Fruit fly (Drosophila melanogaster) whole organism, embryonic: ENCODE results near the gene Svil.

Experiments used
- Atf6 ChIP-seq: fragments of 200-800 bp; sonication (Bioruptor generic); IDR thresholded peaks from 2 replicates; pipeline ENCODE4 v1.3.6; 2022; ENCODE audit warnings: missing biosample characterization, missing genetic modification characterization
- CG10543 ChIP-seq: fragments of 200-800 bp; sonication (Bioruptor generic); optimal IDR thresholded peaks from 3 replicates; lab custom pipeline; 2017; ENCODE audit warnings: missing biosample characterization, mild to moderate bottlenecking, missing genetic modification characterization, moderate library complexity
- CG11085 ChIP-seq: fragments of 200-800 bp; sonication (Bioruptor generic); IDR thresholded peaks from 2 replicates; pipeline ENCODE4 v1.3.6; 2022; ENCODE audit warnings: missing biosample characterization, missing genetic modification characterization
- CG11398 ChIP-seq: fragments of 200-800 bp; sonication (Bioruptor generic); optimal IDR thresholded peaks from 2 replicates; lab custom pipeline; 2016; ENCODE audit warnings: missing biosample characterization, missing genetic modification characterization
- CG11504 ChIP-seq: fragments of 200-800 bp; sonication (Bioruptor generic); optimal IDR thresholded peaks from 3 replicates; lab custom pipeline; 2019; ENCODE audit warnings: missing biosample characterization, mild to moderate bottlenecking, missing genetic modification characterization, moderate library complexity
- CG11560 ChIP-seq: fragments of 200-800 bp; sonication (Bioruptor generic); IDR thresholded peaks from 3 replicates; pipeline ENCODE4 v1.3.6; 2022; ENCODE audit warnings: missing biosample characterization, missing genetic modification characterization
- CG12155 ChIP-seq: fragments of 200-800 bp; sonication (Bioruptor generic); optimal IDR thresholded peaks from 3 replicates; lab custom pipeline; 2016; ENCODE audit warnings: missing biosample characterization, missing genetic modification characterization
- CG13424 ChIP-seq: fragments of 200-800 bp; sonication (Bioruptor generic); optimal IDR thresholded peaks from 2 replicates; lab custom pipeline; 2019; ENCODE audit warnings: missing biosample characterization, mild to moderate bottlenecking, missing genetic modification characterization, moderate library complexity
- CG13894 ChIP-seq: fragments of 200-800 bp; sonication (Bioruptor generic); optimal IDR thresholded peaks from 3 replicates; lab custom pipeline; 2018; ENCODE audit warnings: missing biosample characterization, mild to moderate bottlenecking, missing genetic modification characterization, moderate library complexity
- CG16815 ChIP-seq: fragments of 200-800 bp; sonication (Bioruptor generic); optimal IDR thresholded peaks from 3 replicates; lab custom pipeline; 2017; ENCODE audit warnings: missing biosample characterization, mild to moderate bottlenecking, missing genetic modification characterization
- CG17385 ChIP-seq: fragments of 200-800 bp; sonication (Bioruptor generic); optimal IDR thresholded peaks from 3 replicates; lab custom pipeline; 2018; ENCODE audit warnings: missing biosample characterization, mild to moderate bottlenecking, missing genetic modification characterization
- CG2120 ChIP-seq: fragments of 200-800 bp; sonication (Bioruptor generic); optimal IDR thresholded peaks from 3 replicates; lab custom pipeline; 2016; ENCODE audit warnings: missing biosample characterization, missing genetic modification characterization
- CG2712 ChIP-seq: fragments of 200-800 bp; optimal IDR thresholded peaks from 3 replicates; lab custom pipeline; 2019; ENCODE audit warnings: missing biosample characterization, mild to moderate bottlenecking, missing genetic modification characterization, moderate library complexity
- CG3407 ChIP-seq: fragments of 200-800 bp; sonication (Bioruptor generic); optimal IDR thresholded peaks from 2 replicates; lab custom pipeline; 2018; ENCODE audit warnings: missing biosample characterization, mild to moderate bottlenecking, missing genetic modification characterization
- CG6765 ChIP-seq: fragments of 200-800 bp; sonication (Bioruptor generic); optimal IDR thresholded peaks from 3 replicates; lab custom pipeline; 2017; ENCODE audit warnings: missing biosample characterization, mild to moderate bottlenecking, missing genetic modification characterization
- CG8281 ChIP-seq: fragments of 200-800 bp; sonication (Bioruptor generic); optimal IDR thresholded peaks from 2 replicates; lab custom pipeline; 2018; ENCODE audit warnings: missing biosample characterization, mild to moderate bottlenecking, missing genetic modification characterization, moderate library complexity
- CG8924 ChIP-seq: fragments of 200-800 bp; optimal IDR thresholded peaks from 3 replicates; lab custom pipeline; 2019; ENCODE audit warnings: missing biosample characterization, mild to moderate bottlenecking, missing genetic modification characterization, moderate library complexity
- CHES-1-like ChIP-seq: fragments of 200-800 bp; sonication (Bioruptor generic); optimal IDR thresholded peaks from 2 replicates; lab custom pipeline; 2016; ENCODE audit warnings: missing biosample characterization, missing genetic modification characterization
- Dek ChIP-seq: fragments of 200-800 bp; sonication (Bioruptor generic); optimal IDR thresholded peaks from 3 replicates; lab custom pipeline; 2019; ENCODE audit warnings: missing biosample characterization, mild to moderate bottlenecking, missing genetic modification characterization, moderate library complexity
- Dp ChIP-seq: fragments of 200-800 bp; sonication (Bioruptor generic); optimal IDR thresholded peaks from 2 replicates; lab custom pipeline; 2018; ENCODE audit warnings: missing biosample characterization, mild to moderate bottlenecking, missing genetic modification characterization, moderate library complexity
- Ets97D ChIP-seq: fragments of 200-800 bp; sonication (Bioruptor generic); optimal IDR thresholded peaks from 3 replicates; lab custom pipeline; 2016; ENCODE audit warnings: missing biosample characterization, missing genetic modification characterization
- Hand ChIP-seq: fragments of 200-800 bp; sonication (Bioruptor generic); optimal IDR thresholded peaks from 2 replicates; lab custom pipeline; 2017; ENCODE audit warnings: mild to moderate bottlenecking, missing biosample characterization, missing genetic modification reagents, missing genetic modification characterization
- HmgD ChIP-seq: fragments of 200-800 bp; sonication (Bioruptor generic); optimal IDR thresholded peaks from 3 replicates; lab custom pipeline; 2016; ENCODE audit warnings: missing biosample characterization, missing genetic modification characterization
- Hmr ChIP-seq: fragments of 200-800 bp; sonication (Bioruptor generic); optimal IDR thresholded peaks from 3 replicates; lab custom pipeline; 2017; ENCODE audit warnings: mild to moderate bottlenecking, missing biosample characterization, missing genetic modification reagents, missing genetic modification characterization
- Hr78 ChIP-seq, 2 experiments: fragments of 200-800 bp in 1 of 2; fragments of >200 bp in 1 of 2; sonication (Bioruptor generic) in 1 of 2; optimal IDR thresholded peaks; 2 replicates each; lab custom pipeline; 2017 to 2019; ENCODE audit warnings: missing biosample characterization in 2 of 2, missing genetic modification characterization in 2 of 2, mild to moderate bottlenecking in 1 of 2, moderate library complexity in 1 of 2
- Lim3 ChIP-seq: fragments of 200-800 bp; sonication (Bioruptor generic); IDR thresholded peaks from 2 replicates; pipeline ENCODE4 v1.3.6; 2022; ENCODE audit warnings: missing biosample characterization, missing genetic modification characterization
- MTF-1 ChIP-seq: fragments of 200-800 bp; sonication (Bioruptor generic); optimal IDR thresholded peaks from 2 replicates; lab custom pipeline; 2018; ENCODE audit warnings: missing biosample characterization, mild to moderate bottlenecking, missing genetic modification characterization, borderline replicate concordance
- NK7.1 ChIP-seq: fragments of 200-800 bp; sonication (Bioruptor generic); optimal IDR thresholded peaks from 3 replicates; lab custom pipeline; 2016; ENCODE audit warnings: missing biosample characterization, missing genetic modification characterization
- Optix ChIP-seq: fragments of 200-800 bp; sonication (Bioruptor generic); IDR thresholded peaks from 3 replicates; pipeline ENCODE4 v1.3.6; 2022; ENCODE audit warnings: missing biosample characterization, missing genetic modification characterization
- Sox102F ChIP-seq: fragments of 200-800 bp; sonication (Bioruptor generic); optimal IDR thresholded peaks from 2 replicates; lab custom pipeline; 2018; ENCODE audit warnings: missing biosample characterization, mild to moderate bottlenecking, missing genetic modification characterization, moderate library complexity
- Ssrp ChIP-seq: fragments of 200-800 bp; sonication (Bioruptor generic); optimal IDR thresholded peaks from 2 replicates; lab custom pipeline; 2018; ENCODE audit warnings: missing biosample characterization, mild to moderate bottlenecking, missing genetic modification characterization, moderate library complexity
- Trl ChIP-seq, 3 experiments: fragments of >200 bp in 2 of 3; fragments of 200-800 bp in 1 of 3; sonication (Bioruptor generic) in 1 of 3; optimal IDR thresholded peaks; 2 replicates in 1 of 3; 3 replicates in 2 of 3; lab custom pipeline; 2016 to 2017; ENCODE audit warnings: missing biosample characterization in 1 of 3, missing genetic modification characterization in 1 of 3
- Xrp1 ChIP-seq: fragments of 200-800 bp; sonication (Bioruptor generic); IDR thresholded peaks from 2 replicates; pipeline ENCODE4 v1.3.6; 2022; ENCODE audit warnings: missing biosample characterization, missing genetic modification characterization
- bcd ChIP-seq: fragments of 200-800 bp; sonication (Bioruptor generic); optimal IDR thresholded peaks from 2 replicates; lab custom pipeline; 2017; ENCODE audit warnings: missing biosample characterization, mild to moderate bottlenecking, missing genetic modification characterization
- bowl ChIP-seq: fragments of 200-800 bp; sonication (Bioruptor generic); IDR thresholded peaks from 2 replicates; pipeline ENCODE4 v1.3.6; 2022; ENCODE audit warnings: missing biosample characterization, missing genetic modification characterization
- chm ChIP-seq: fragments of 200-800 bp; sonication (Bioruptor generic); IDR thresholded peaks from 2 replicates; pipeline ENCODE4 v1.3.6; 2022; ENCODE audit warnings: missing biosample characterization, missing genetic modification characterization
- dysf ChIP-seq: fragments of 200-800 bp; sonication (Bioruptor generic); IDR thresholded peaks from 3 replicates; pipeline ENCODE4 v1.3.6; 2022; ENCODE audit warnings: missing biosample characterization, missing genetic modification characterization
- gce ChIP-seq: fragments of 200-800 bp; sonication (Bioruptor generic); IDR thresholded peaks from 3 replicates; pipeline ENCODE4 v1.3.6; 2022; ENCODE audit warnings: missing biosample characterization, missing genetic modification characterization
- gt ChIP-seq: fragments of 200-800 bp; sonication (Bioruptor generic); IDR thresholded peaks from 2 replicates; pipeline ENCODE4 v1.3.6; 2022; ENCODE audit warnings: missing biosample characterization, missing genetic modification characterization
- ind ChIP-seq: fragments of 200-800 bp; sonication (Bioruptor generic); optimal IDR thresholded peaks from 3 replicates; lab custom pipeline; 2016; ENCODE audit warnings: missing biosample characterization, missing genetic modification characterization
- kay ChIP-seq: fragments of 200-800 bp; sonication (Bioruptor generic); optimal IDR thresholded peaks from 2 replicates; lab custom pipeline; 2016; ENCODE audit warnings: missing biosample characterization, missing genetic modification characterization
- org-1 ChIP-seq: fragments of 200-800 bp; sonication (Bioruptor generic); optimal IDR thresholded peaks from 2 replicates; lab custom pipeline; 2017; ENCODE audit warnings: missing biosample characterization, missing genetic modification characterization
- pan ChIP-seq, 4 experiments: fragments of >200 bp in 3 of 4; fragments of 200-800 bp in 1 of 4; sonication (Bioruptor generic) in 1 of 4; optimal IDR thresholded peaks in 3 of 4; IDR thresholded peaks in 1 of 4; 2 replicates each; pipeline versions ENCODE4 v1.3.6 to Lab custom; 2017 to 2022; ENCODE audit warnings: missing biosample characterization in 2 of 4, missing genetic modification characterization in 2 of 4, mixed read lengths in 1 of 4
- pfk ChIP-seq: fragments of 200-800 bp; sonication (Bioruptor generic); optimal IDR thresholded peaks from 2 replicates; lab custom pipeline; 2018; ENCODE audit warnings: missing biosample characterization, mild to moderate bottlenecking, missing genetic modification characterization, moderate library complexity
- pita ChIP-seq: fragments of 200-800 bp; sonication (Bioruptor generic); optimal IDR thresholded peaks from 2 replicates; lab custom pipeline; 2017; ENCODE audit warnings: missing biosample characterization, mild to moderate bottlenecking, missing genetic modification characterization
- row ChIP-seq: fragments of 200-800 bp; sonication (Bioruptor generic); IDR thresholded peaks from 3 replicates; pipeline ENCODE4 v1.3.6; 2022; ENCODE audit warnings: missing biosample characterization, missing genetic modification characterization
- salm ChIP-seq: fragments of 200-800 bp; sonication (Bioruptor generic); optimal IDR thresholded peaks from 2 replicates; lab custom pipeline; 2018; ENCODE audit warnings: missing biosample characterization, mild to moderate bottlenecking, missing genetic modification characterization
- ssp ChIP-seq: fragments of 200-800 bp; sonication (Bioruptor generic); IDR thresholded peaks from 2 replicates; pipeline ENCODE4 v1.3.6; 2022; ENCODE audit warnings: missing biosample characterization, missing genetic modification characterization

Gene Svil

dm6 chr3L:2475564-2476260, 98.3 kb downstream of the Svil start, which contains the start of gene CG16762 (continued):
- TF ChIP-seq Trl (optimal IDR thresholded peaks at IDR 0.05; lab: Kevin White, UChicago) (no peak), Trl (GFP tag; optimal IDR thresholded peaks at IDR 0.05; lab: Kevin White, UChicago) (peak; percentile 56), Atf6 (GFP tag; lab: Robert Waterston, UW) (no peak), CG11504 (peak; percentile 69), CG8924 (tag; lab: Kevin White, UChicago) (peak; percentile 36), Hmr (GFP tag; lab: Kevin White, UChicago) (peak; percentile 65), Lim3 (GFP tag; lab: Robert Waterston, UW) (no peak), Ssrp (tag; lab: Kevin White, UChicago) (no peak), chm (peak; percentile 32; the same call in 1 of the 2 replicates), NK7.1 (GFP tag; lab: Kevin White, UChicago) (peak; percentile 30), HmgD (GFP tag; lab: Kevin White, UChicago) (no peak), CG8281 (tag; lab: Kevin White, UChicago) (peak; percentile 43), CG17385 (GFP tag; lab: Kevin White, UChicago) (peak; percentile 53), Ets97D (GFP tag; lab: Kevin White, UChicago) (no peak), salm (tag; lab: Kevin White, UChicago) (peak; percentile 53), MTF-1 (GFP tag; lab: Kevin White, UChicago) (peak; percentile 84), CG12155 (GFP tag; lab: Kevin White, UChicago) (no peak), ssp (no peak), ind (GFP tag; lab: Kevin White, UChicago) (no peak), gt (GFP tag; lab: Robert Waterston, UW) (no peak), org-1 (GFP tag; lab: Kevin White, UChicago) (peak; percentile 70), Sox102F (peak; percentile 68), CG3407 (GFP tag; lab: Kevin White, UChicago) (peak; percentile 70), Optix (GFP tag; lab: Robert Waterston, UW) (no peak), CG2712 (tag; lab: Kevin White, UChicago) (peak; percentile 43), CG6765 (peak; percentile 59), CG13894 (tag; lab: Kevin White, UChicago) (peak; percentile 8), CG11085 (GFP tag; lab: Robert Waterston, UW) (peak; percentile 23; the same call in 1 of the 2 replicates), CG13424 (tag; lab: Kevin White, UChicago) (peak; percentile 49), bowl (GFP tag; lab: Robert Waterston, UW) (no peak), gce (GFP tag; lab: Robert Waterston, UW) (peak; percentile 51; the same call in 1 of the 3 replicates), Xrp1 (GFP tag; lab: Robert Waterston, UW) (peak; percentile 58), kay (GFP tag; lab: Kevin White, UChicago) (peak; percentile 7), CG10543 (no peak), pita (GFP tag; lab: Kevin White, UChicago) (no peak), CG16815 (GFP tag; lab: Kevin White, UChicago) (no peak), Hand (peak; percentile 3), Dp (GFP tag; lab: Kevin White, UChicago) (no peak), CG11560 (tag; lab: Robert Waterston, UW) (no peak), row (GFP tag; lab: Robert Waterston, UW) (no peak), pan (optimal IDR thresholded peaks at IDR 0.05; lab: Kevin White, UChicago) (no peak), pan (GFP tag; optimal IDR thresholded peaks at IDR 0.05 in 1 of 2, IDR thresholded peaks at IDR 0.05 in 1 of 2) (peak in 1 of 2 experiments; percentile 41), Dek (peak; percentile 4), bcd (GFP tag; lab: Kevin White, UChicago) (peak; percentile 61), Hr78 (GFP tag; optimal IDR thresholded peaks at IDR 0.05; lab: Kevin White, UChicago) (peak in 1 of 2 experiments; percentile 38), CHES-1-like (peak; percentile 30), pfk (GFP tag; lab: Kevin White, UChicago) (no peak), dysf (GFP tag; lab: Robert Waterston, UW) (no peak), CG11398 (GFP tag; lab: Kevin White, UChicago) (peak; percentile 35), CG2120 (GFP tag; lab: Kevin White, UChicago) (peak; percentile 44)
